Worm (Caenorhabditis elegans): ENCODE results near the gene R08D7.7.

DNA sequence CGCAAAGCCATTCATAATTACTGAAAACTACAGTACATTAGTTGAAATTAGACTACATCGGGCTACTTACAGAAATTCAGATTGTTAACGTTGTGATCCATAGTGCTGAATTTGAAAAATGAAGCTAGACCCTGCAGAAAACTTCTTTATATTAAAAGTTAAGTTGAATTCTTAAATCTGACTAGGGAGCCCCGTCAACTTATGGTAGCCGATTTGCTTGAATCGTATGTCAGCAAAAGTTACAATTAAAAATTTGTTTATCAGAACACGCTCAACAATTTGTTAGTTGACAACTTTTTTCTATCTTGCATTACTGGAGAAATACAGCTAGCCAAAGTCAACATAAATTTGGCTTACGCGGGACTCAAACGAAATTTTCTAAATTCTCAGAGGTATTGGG lies 32.7 kb downstream of the R08D7.7 start, which contains the start of gene F59B2.14:
- TF ChIP-seq rnt-1 (tag; optimal IDR thresholded peaks at IDR 0.05) (no peak), unc-30 (tag; optimal IDR thresholded peaks at IDR 0.05) (no peak), mep-1 (tag; optimal IDR thresholded peaks at IDR 0.05) (no peak), egl-27 (tag; optimal IDR thresholded peaks at IDR 0.05) (no peak), nhr-28 (tag; optimal IDR thresholded peaks at IDR 0.05) (no peak), unc-62 (GFP tag; optimal IDR thresholded peaks at IDR 0.05) (no peak), nhr-85 (tag) (no peak), zag-1 (tag; optimal IDR thresholded peaks at IDR 0.05) (no peak), fkh-8 (tag; optimal IDR thresholded peaks at IDR 0.05) (no peak), elt-3 (tag; optimal IDR thresholded peaks at IDR 0.05) (no peak), fos-1 (tag; optimal IDR thresholded peaks at IDR 0.05) (no peak), snpc-4 (tag; optimal IDR thresholded peaks at IDR 0.05) (no peak)
